Fruit fly (Drosophila melanogaster) whole organism, wandering third instar larva: ENCODE results near the gene CG43134.

Source experiments
- Dif ChIP-seq: fragments of 200-275, 200-300 bp; sonication (Bioruptor generic); optimal IDR thresholded peaks from 2 replicates; lab custom pipeline; 2018; ENCODE audit warnings: missing biosample characterization, missing genetic modification characterization; ENCODE audit not compliant: partially characterized antibody
- Myc ChIP-seq: fragments of >200 bp; optimal IDR thresholded peaks from 2 replicates; lab custom pipeline; 2017
- N ChIP-seq: fragments of >200 bp; optimal IDR thresholded peaks from 2 replicates; lab custom pipeline; 2018; ENCODE audit warnings: missing biosample characterization, missing external identifiers, missing genetic modification characterization
- OdsH ChIP-seq: fragments of 200-800 bp; sonication (Bioruptor generic); optimal IDR thresholded peaks from 2 replicates; lab custom pipeline; 2016; ENCODE audit warnings: missing biosample characterization, mild to moderate bottlenecking, missing genetic modification characterization
- foxo ChIP-seq, 2 experiments: fragments of 200-800 bp; sonication (Bioruptor generic); optimal IDR thresholded peaks; 2 replicates in 1 of 2; 3 replicates in 1 of 2; lab custom pipeline; 2016 to 2017; ENCODE audit warnings: missing biosample characterization in 2 of 2, missing genetic modification characterization in 2 of 2
- fru ChIP-seq: fragments of 200-800 bp; sonication (Bioruptor generic); optimal IDR thresholded peaks from 3 replicates; lab custom pipeline; 2016; ENCODE audit warnings: missing biosample characterization, mild to moderate bottlenecking, missing genetic modification characterization
- pan ChIP-seq: fragments of >200 bp; optimal IDR thresholded peaks from 2 replicates; lab custom pipeline; 2017
- psq ChIP-seq: fragments of 200-800 bp; sonication (Bioruptor generic); optimal IDR thresholded peaks from 3 replicates; lab custom pipeline; 2017; ENCODE audit warnings: missing biosample characterization, mild to moderate bottlenecking, missing genetic modification characterization, moderate library complexity
- rgr ChIP-seq: fragments of 200-800 bp; sonication (Bioruptor generic); optimal IDR thresholded peaks from 3 replicates; lab custom pipeline; 2016; ENCODE audit warnings: missing biosample characterization, mild to moderate bottlenecking, missing genetic modification characterization
- sage ChIP-seq: fragments of 200-800 bp; sonication (Bioruptor generic); optimal IDR thresholded peaks from 2 replicates; lab custom pipeline; 2016; ENCODE audit warnings: missing biosample characterization, mild to moderate bottlenecking, missing genetic modification characterization
- tai ChIP-seq: sonication (Bioruptor generic); optimal IDR thresholded peaks from 2 replicates; lab custom pipeline; 2016; ENCODE audit warnings: missing biosample characterization, missing genetic modification characterization
- usp ChIP-seq: fragments of >200 bp; optimal IDR thresholded peaks from 2 replicates; lab custom pipeline; 2017; ENCODE audit warnings: missing biosample characterization, missing genetic modification characterization

DNA sequence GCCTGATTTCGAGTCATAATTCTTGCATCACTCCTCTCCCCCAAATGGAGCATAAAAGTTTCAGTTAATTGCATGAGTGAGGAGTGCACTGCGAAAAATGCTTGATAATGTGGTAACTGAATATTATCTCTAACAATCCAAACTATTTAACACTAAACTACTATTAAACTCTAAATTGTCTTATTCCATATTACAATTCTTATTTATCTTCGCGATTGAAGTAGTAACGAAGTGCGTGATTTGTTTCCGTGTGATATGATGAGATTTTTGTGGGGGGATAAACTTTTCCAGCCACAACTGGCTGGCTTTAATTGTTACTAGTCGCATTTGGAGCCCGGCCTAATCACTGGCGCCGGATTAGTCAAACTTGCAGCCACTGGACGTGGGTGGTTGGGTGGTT is 17.2 kb downstream of the CG43134 start:
- TF ChIP-seq tai (GFP tag; lab: Kevin White, UChicago) (no peak), pan (lab: Kevin White, UChicago) (no peak), OdsH (no peak), psq (GFP tag; lab: Kevin White, UChicago) (no peak), rgr (GFP tag; lab: Kevin White, UChicago) (no peak), sage (GFP tag; lab: Kevin White, UChicago) (no peak), Myc (lab: Kevin White, UChicago) (no peak), fru (GFP tag; lab: Kevin White, UChicago) (no peak), foxo (GFP tag; optimal IDR thresholded peaks at IDR 0.05; lab: Kevin White, UChicago) (no peak), N (GFP tag; lab: Kevin White, UChicago) (no peak), usp (GFP tag; lab: Kevin White, UChicago) (no peak), Dif (GFP tag; lab: Kevin White, UChicago) (no peak)
